Fruit fly (Drosophila melanogaster) whole organism, embryonic: Measurements from ENCODE around the gene Gr64f.

ENCODE experiments used
- BEAF-32 ChIP-seq: fragments of 200-800 bp; sonication (Bioruptor generic); optimal IDR thresholded peaks from 3 replicates; lab custom pipeline; 2017; ENCODE audit warnings: missing biosample characterization, missing genetic modification characterization, mild to moderate bottlenecking, moderate library complexity, missing genetic modification reagents
- CG11456 ChIP-seq: fragments of 200-800 bp; sonication (Bioruptor generic); IDR thresholded peaks from 3 replicates; pipeline ENCODE4 v1.3.6; 2022; ENCODE audit warnings: missing biosample characterization, missing genetic modification characterization
- CG12071 ChIP-seq: fragments of 200-800 bp; sonication (Bioruptor generic); optimal IDR thresholded peaks from 3 replicates; lab custom pipeline; 2018; ENCODE audit warnings: missing biosample characterization, mild to moderate bottlenecking, missing genetic modification characterization
- CG12236 ChIP-seq: fragments of 200-800 bp; sonication (Bioruptor generic); optimal IDR thresholded peaks from 2 replicates; lab custom pipeline; 2016; ENCODE audit warnings: missing biosample characterization, missing genetic modification characterization
- CG15601 ChIP-seq: fragments of 200-800 bp; sonication (Bioruptor generic); optimal IDR thresholded peaks from 3 replicates; lab custom pipeline; 2019; ENCODE audit warnings: missing biosample characterization, mild to moderate bottlenecking, missing genetic modification characterization, moderate library complexity
- CG1602 ChIP-seq: fragments of 200-800 bp; sonication (Bioruptor generic); optimal IDR thresholded peaks from 3 replicates; lab custom pipeline; 2016; ENCODE audit warnings: missing biosample characterization, missing genetic modification characterization
- CG17186 ChIP-seq: fragments of 200-800 bp; sonication (Bioruptor generic); optimal IDR thresholded peaks from 3 replicates; lab custom pipeline; 2017; ENCODE audit warnings: missing biosample characterization, missing genetic modification reagents, missing genetic modification characterization
- CG17361 ChIP-seq: fragments of 200-800 bp; sonication (Bioruptor generic); IDR thresholded peaks from 3 replicates; pipeline ENCODE4 v1.3.6; 2022; ENCODE audit warnings: missing biosample characterization, missing genetic modification characterization
- CG17385 ChIP-seq: fragments of 200-800 bp; sonication (Bioruptor generic); optimal IDR thresholded peaks from 3 replicates; lab custom pipeline; 2018; ENCODE audit warnings: missing biosample characterization, mild to moderate bottlenecking, missing genetic modification characterization
- CG2202 ChIP-seq: fragments of 200-800 bp; sonication (Bioruptor generic); optimal IDR thresholded peaks from 2 replicates; lab custom pipeline; 2018; ENCODE audit warnings: missing biosample characterization, mild to moderate bottlenecking, missing genetic modification characterization
- CG3065 ChIP-seq: fragments of 200-800 bp; sonication (Bioruptor generic); optimal IDR thresholded peaks from 2 replicates; lab custom pipeline; 2016; ENCODE audit warnings: missing biosample characterization, missing genetic modification characterization
- CG3407 ChIP-seq: fragments of 200-800 bp; sonication (Bioruptor generic); optimal IDR thresholded peaks from 2 replicates; lab custom pipeline; 2018; ENCODE audit warnings: missing biosample characterization, mild to moderate bottlenecking, missing genetic modification characterization
- CG6654 ChIP-seq: fragments of 200-800 bp; sonication (Bioruptor generic); optimal IDR thresholded peaks from 2 replicates; lab custom pipeline; 2017; ENCODE audit warnings: missing biosample characterization, mild to moderate bottlenecking, missing genetic modification characterization
- CG6683 ChIP-seq: fragments of 200-800 bp; sonication (Bioruptor generic); optimal IDR thresholded peaks from 2 replicates; lab custom pipeline; 2017; ENCODE audit warnings: missing biosample characterization, mild to moderate bottlenecking, missing genetic modification characterization, missing genetic modification reagents
- CG8359 ChIP-seq: fragments of 200-800 bp; sonication (Bioruptor generic); optimal IDR thresholded peaks from 2 replicates; lab custom pipeline; 2017; ENCODE audit warnings: missing biosample characterization, mild to moderate bottlenecking, missing genetic modification characterization, borderline replicate concordance
- Camta ChIP-seq: fragments of 200-800 bp; sonication (Bioruptor generic); optimal IDR thresholded peaks from 2 replicates; lab custom pipeline; 2016; ENCODE audit warnings: missing biosample characterization, missing genetic modification characterization
- Dek ChIP-seq: fragments of 200-800 bp; sonication (Bioruptor generic); optimal IDR thresholded peaks from 3 replicates; lab custom pipeline; 2019; ENCODE audit warnings: missing biosample characterization, mild to moderate bottlenecking, missing genetic modification characterization, moderate library complexity
- E2f2 ChIP-seq: fragments of 200-800 bp; sonication (Bioruptor generic); IDR thresholded peaks from 2 replicates; pipeline ENCODE4 v1.3.6; 2022; ENCODE audit warnings: missing biosample characterization, missing genetic modification characterization
- ERR ChIP-seq: fragments of 200-800 bp; sonication (Bioruptor generic); optimal IDR thresholded peaks from 2 replicates; lab custom pipeline; 2016; ENCODE audit warnings: missing biosample characterization, missing genetic modification characterization
- H2.0 ChIP-seq: fragments of 200-800 bp; sonication (Bioruptor generic); IDR thresholded peaks from 2 replicates; pipeline ENCODE4 v1.3.6; 2022; ENCODE audit warnings: missing biosample characterization, missing genetic modification characterization
- HHEX ChIP-seq: fragments of 200-800 bp; sonication (Bioruptor generic); optimal IDR thresholded peaks from 3 replicates; lab custom pipeline; 2017; ENCODE audit warnings: missing biosample characterization, mild to moderate bottlenecking, missing genetic modification characterization, missing genetic modification reagents
- Lim3 ChIP-seq: fragments of 200-800 bp; sonication (Bioruptor generic); IDR thresholded peaks from 2 replicates; pipeline ENCODE4 v1.3.6; 2022; ENCODE audit warnings: missing biosample characterization, missing genetic modification characterization
- NFAT ChIP-seq: fragments of 200-800 bp; sonication (Bioruptor generic); IDR thresholded peaks from 2 replicates; pipeline ENCODE4 v1.3.6; 2022; ENCODE audit warnings: missing biosample characterization, missing genetic modification characterization
- Spps ChIP-seq: fragments of 200-800 bp; sonication (Bioruptor generic); optimal IDR thresholded peaks from 2 replicates; lab custom pipeline; 2018; ENCODE audit warnings: missing biosample characterization, mild to moderate bottlenecking, missing genetic modification characterization
- ash1 ChIP-seq: fragments of 200-800 bp; sonication (Bioruptor generic); optimal IDR thresholded peaks from 2 replicates; lab custom pipeline; 2018; ENCODE audit warnings: missing biosample characterization, mild to moderate bottlenecking, missing genetic modification characterization
- bab2 ChIP-seq: fragments of 200-800 bp; sonication (Bioruptor generic); optimal IDR thresholded peaks from 2 replicates; lab custom pipeline; 2016; ENCODE audit warnings: missing biosample characterization, missing genetic modification characterization
- bigmax ChIP-seq: fragments of 200-800 bp; sonication (Bioruptor generic); optimal IDR thresholded peaks from 2 replicates; lab custom pipeline; 2018; ENCODE audit warnings: missing biosample characterization, mild to moderate bottlenecking, missing genetic modification characterization
- cas ChIP-seq: fragments of 200-800 bp; sonication (Bioruptor generic); IDR thresholded peaks from 2 replicates; pipeline ENCODE4 v1.3.6; 2022; ENCODE audit warnings: missing biosample characterization, missing genetic modification characterization
- caup ChIP-seq: fragments of 200-800 bp; sonication (Bioruptor generic); optimal IDR thresholded peaks from 3 replicates; lab custom pipeline; 2017; ENCODE audit warnings: missing biosample characterization, mild to moderate bottlenecking, missing genetic modification characterization, moderate library complexity; ENCODE audit not compliant: severe bottlenecking
- danr ChIP-seq: fragments of 200-800 bp; sonication (Bioruptor generic); IDR thresholded peaks from 2 replicates; pipeline ENCODE4 v1.3.6; 2022; ENCODE audit warnings: missing biosample characterization, missing genetic modification characterization
- dmrt99B ChIP-seq: fragments of 200-800 bp; sonication (Bioruptor generic); optimal IDR thresholded peaks from 2 replicates; lab custom pipeline; 2018; ENCODE audit warnings: missing biosample characterization, mild to moderate bottlenecking, missing genetic modification characterization, moderate library complexity
- ewg ChIP-seq: fragments of 200-800 bp; sonication (Bioruptor generic); optimal IDR thresholded peaks from 3 replicates; lab custom pipeline; 2017; ENCODE audit warnings: mild to moderate bottlenecking, missing biosample characterization, missing genetic modification reagents, missing genetic modification characterization
- fd3F ChIP-seq: fragments of 200-800 bp; sonication (Bioruptor generic); optimal IDR thresholded peaks from 2 replicates; lab custom pipeline; 2018; ENCODE audit warnings: missing biosample characterization, mild to moderate bottlenecking, missing genetic modification characterization, moderate library complexity
- fd64A ChIP-seq: fragments of 200-800 bp; sonication (Bioruptor generic); optimal IDR thresholded peaks from 3 replicates; lab custom pipeline; 2018; ENCODE audit warnings: missing biosample characterization, mild to moderate bottlenecking, missing genetic modification characterization
- ftz-f1 ChIP-seq: fragments of 200-800 bp; sonication (Bioruptor generic); optimal IDR thresholded peaks from 2 replicates; lab custom pipeline; 2016; ENCODE audit warnings: missing biosample characterization, missing genetic modification characterization
- gsb-n ChIP-seq: fragments of 200-800 bp; sonication (Bioruptor generic); optimal IDR thresholded peaks from 3 replicates; lab custom pipeline; 2018; ENCODE audit warnings: missing biosample characterization, mild to moderate bottlenecking, missing genetic modification characterization
- hkb ChIP-seq, 2 experiments: fragments of 200-800 bp in 1 of 2; fragments of >200 bp in 1 of 2; sonication (Bioruptor generic) in 1 of 2; IDR thresholded peaks in 1 of 2; optimal IDR thresholded peaks in 1 of 2; 2 replicates each; pipeline versions ENCODE4 v1.3.6 to Lab custom; 2017 to 2022; ENCODE audit warnings: missing biosample characterization in 1 of 2, missing genetic modification characterization in 1 of 2
- mirr ChIP-seq: fragments of 200-800 bp; sonication (Bioruptor generic); optimal IDR thresholded peaks from 3 replicates; lab custom pipeline; 2018; ENCODE audit warnings: missing biosample characterization, mild to moderate bottlenecking, missing genetic modification characterization
- pnt ChIP-seq: fragments of 200-800 bp; sonication (Bioruptor generic); optimal IDR thresholded peaks from 3 replicates; lab custom pipeline; 2016; ENCODE audit warnings: missing biosample characterization, missing genetic modification characterization
- pros ChIP-seq: fragments of 200-800 bp; sonication (Bioruptor generic); optimal IDR thresholded peaks from 3 replicates; lab custom pipeline; 2019; ENCODE audit warnings: missing biosample characterization, mild to moderate bottlenecking, missing genetic modification characterization, moderate library complexity
- ranshi ChIP-seq: fragments of 200-800 bp; sonication (Bioruptor generic); IDR thresholded peaks from 2 replicates; pipeline ENCODE4 v1.3.6; 2022; ENCODE audit warnings: missing biosample characterization, missing genetic modification characterization
- row ChIP-seq: fragments of 200-800 bp; sonication (Bioruptor generic); IDR thresholded peaks from 3 replicates; pipeline ENCODE4 v1.3.6; 2022; ENCODE audit warnings: missing biosample characterization, missing genetic modification characterization
- sug ChIP-seq: fragments of 200-800 bp; optimal IDR thresholded peaks from 2 replicates; lab custom pipeline; 2019; ENCODE audit warnings: missing biosample characterization, mild to moderate bottlenecking, missing genetic modification characterization, moderate library complexity
- tgo ChIP-seq: fragments of 200-800 bp; sonication (Bioruptor generic); IDR thresholded peaks from 3 replicates; pipeline ENCODE4 v1.3.6; 2022; ENCODE audit warnings: missing biosample characterization, missing genetic modification characterization
- tio ChIP-seq: fragments of 200-800 bp; sonication (Bioruptor generic); optimal IDR thresholded peaks from 2 replicates; lab custom pipeline; 2017; ENCODE audit warnings: missing biosample characterization, missing genetic modification characterization, inconsistent platforms
- tll ChIP-seq, 2 experiments: fragments of 200-800 bp in 1 of 2; fragments of >200 bp in 1 of 2; sonication (Bioruptor generic) in 1 of 2; optimal IDR thresholded peaks; 2 replicates each; lab custom pipeline; 2017 to 2019; ENCODE audit warnings: missing biosample characterization in 2 of 2, missing genetic modification characterization in 2 of 2, mild to moderate bottlenecking in 1 of 2, moderate library complexity in 1 of 2
- toy ChIP-seq: fragments of 200-800 bp; sonication (Bioruptor generic); IDR thresholded peaks from 2 replicates; pipeline ENCODE4 v1.3.6; 2022; ENCODE audit warnings: missing biosample characterization, missing genetic modification characterization
- ttk ChIP-seq: fragments of 200-800 bp; sonication (Bioruptor generic); IDR thresholded peaks from 2 replicates; pipeline ENCODE4 v2.1.2; 2022; ENCODE audit warnings: missing biosample characterization, missing genetic modification characterization
- vfl ChIP-seq: fragments of 200-800 bp; sonication (Bioruptor generic); optimal IDR thresholded peaks from 2 replicates; lab custom pipeline; 2016; ENCODE audit warnings: missing biosample characterization, missing genetic modification characterization

Gr64f gene

dm6 chr3L:4040247-4040925, 4.8 kb downstream of the Gr64f start, which contains the start of the genes CG11593 and Rcd5 (continued):
- 0 out of 2 replicates have a peak, but pooled peaks have one; percentile 14 for TF ChIP-seq Lim3 (GFP tag; lab: Robert Waterston, UW)
- TF ChIP-seq CG17385: peak; percentile 48
- TF ChIP-seq Spps (tag; lab: Kevin White, UChicago): peak; percentile 41
- TF ChIP-seq toy: peak; percentile 60; the same call in 1 of the 2 replicates
- no peak for TF ChIP-seq Dek (tag; lab: Kevin White, UChicago)
- peak; percentile 69 for TF ChIP-seq CG17186 (GFP tag; lab: Kevin White, UChicago)
- no peak for TF ChIP-seq ash1 (GFP tag; lab: Kevin White, UChicago)
- TF ChIP-seq hkb (optimal IDR thresholded peaks at IDR 0.05; lab: Kevin White, UChicago): peak; percentile 88
- peak; percentile 47 for TF ChIP-seq hkb (GFP tag; IDR thresholded peaks at IDR 0.05; lab: Robert Waterston, UW)
- TF ChIP-seq CG12071 (GFP tag; lab: Kevin White, UChicago): no peak
- peak; percentile 18 for TF ChIP-seq HHEX (GFP tag; lab: Kevin White, UChicago)
- peak; percentile 31 for TF ChIP-seq CG2202
- no peak for TF ChIP-seq pros (GFP tag; lab: Kevin White, UChicago)
- peak; percentile 81 for TF ChIP-seq NFAT (GFP tag; lab: Robert Waterston, UW)
- TF ChIP-seq dmrt99B (tag; lab: Kevin White, UChicago): no peak
- peak; percentile 47 for TF ChIP-seq tio (GFP tag; lab: Kevin White, UChicago)
- TF ChIP-seq CG6654 (GFP tag; lab: Kevin White, UChicago): no peak
- TF ChIP-seq bab2 (GFP tag; lab: Kevin White, UChicago): peak; percentile 42
- TF ChIP-seq ttk (GFP tag; lab: Robert Waterston, UW): peak; percentile 80
- peak; percentile 32 for TF ChIP-seq ewg
- no peak for TF ChIP-seq fd64A (GFP tag; lab: Kevin White, UChicago)
- TF ChIP-seq ERR: no peak
- no peak for TF ChIP-seq CG6683 (GFP tag; lab: Kevin White, UChicago)
- TF ChIP-seq fd3F (GFP tag; lab: Kevin White, UChicago): peak; percentile 63
- TF ChIP-seq mirr (GFP tag; lab: Kevin White, UChicago): no peak
- peak; percentile 64 for TF ChIP-seq caup
- TF ChIP-seq tgo (GFP tag; lab: Robert Waterston, UW): peak; percentile 84
- no peak for TF ChIP-seq bigmax (GFP tag; lab: Kevin White, UChicago)
- TF ChIP-seq cas: peak; percentile 45; the same call in 1 of the 2 replicates
- peak; percentile 72 for TF ChIP-seq H2.0 (GFP tag; lab: Robert Waterston, UW)
- TF ChIP-seq CG12236 (GFP tag; lab: Kevin White, UChicago): no peak
- no peak for TF ChIP-seq gsb-n (tag; lab: Kevin White, UChicago)
- peak; percentile 63 for TF ChIP-seq E2f2 (GFP tag; lab: Robert Waterston, UW)
- peak; percentile 44 for TF ChIP-seq BEAF-32 (GFP tag; lab: Kevin White, UChicago)
- no peak for TF ChIP-seq CG15601
- TF ChIP-seq CG3065 (GFP tag; lab: Kevin White, UChicago): peak; percentile 80
- no peak for TF ChIP-seq ftz-f1 (GFP tag; lab: Kevin White, UChicago)
- peak; percentile 83 for TF ChIP-seq danr
- TF ChIP-seq CG11456: peak; percentile 86
- TF ChIP-seq sug (tag; lab: Kevin White, UChicago): no peak
- TF ChIP-seq CG3407 (GFP tag; lab: Kevin White, UChicago): peak; percentile 59
- TF ChIP-seq pnt: peak; percentile 27
- no peak for TF ChIP-seq CG8359 (GFP tag; lab: Kevin White, UChicago)
- peak; percentile 82; the same call in 1 of the 2 replicates for TF ChIP-seq ranshi (GFP tag; lab: Robert Waterston, UW)
- no peak for TF ChIP-seq vfl (GFP tag; lab: Kevin White, UChicago)
- TF ChIP-seq tll (GFP tag; optimal IDR thresholded peaks at IDR 0.05; lab: Kevin White, UChicago): peak in 1 of 2 experiments; percentile 11
- TF ChIP-seq Camta (GFP tag; lab: Kevin White, UChicago): no peak
- TF ChIP-seq row: peak; percentile 94
- TF ChIP-seq CG17361 (GFP tag; lab: Robert Waterston, UW): no peak; the same call in 2 of the 3 replicates
- peak; percentile 72 for TF ChIP-seq CG1602 (GFP tag; lab: Kevin White, UChicago)
